Worm (Caenorhabditis elegans) whole organism, L2 larva: ENCODE results near the gene F44E2.8.
A peak's percentile ranks its signal among the peaks of the same experiment; 100 is the strongest.

Experiments
- C34F6.9 ChIP-seq: fragments of 150-350 bp; optimal IDR thresholded peaks from 2 replicates; lab custom pipeline; 2014; ENCODE audit warnings: missing biosample characterization, missing genetic modification characterization
- F13H6.1 ChIP-seq: sonication (generic microtip); optimal IDR thresholded peaks from 2 replicates; lab custom pipeline; 2016; ENCODE audit warnings: missing genetic modification characterization, missing compliant biosample characterization
- R02D3.7 ChIP-seq: fragments of 150-350 bp; optimal IDR thresholded peaks from 2 replicates; lab custom pipeline; 2014; ENCODE audit warnings: missing biosample characterization, missing genetic modification characterization
- Y55F3AM.14 ChIP-seq: fragments of 200-800 bp; sonication (Bioruptor generic); optimal IDR thresholded peaks from 2 replicates; lab custom pipeline; 2018; ENCODE audit warnings: mild to moderate bottlenecking, missing genetic modification characterization, missing compliant biosample characterization
- ama-1 ChIP-seq: fragments of 150-350 bp; optimal IDR thresholded peaks from 2 replicates; lab custom pipeline; 2018; ENCODE audit warnings: inconsistent platforms
- ceh-82 ChIP-seq: fragments of 150-350 bp; optimal IDR thresholded peaks from 2 replicates; lab custom pipeline; 2014; ENCODE audit warnings: missing biosample characterization, missing genetic modification characterization
- crh-2 ChIP-seq: sonication (generic microtip); optimal IDR thresholded peaks from 2 replicates; lab custom pipeline; 2017; ENCODE audit warnings: missing biosample characterization, missing genetic modification characterization
- dmd-4 ChIP-seq: sonication (generic microtip); optimal IDR thresholded peaks from 2 replicates; lab custom pipeline; 2017; ENCODE audit warnings: missing biosample characterization, missing genetic modification characterization
- egl-27 ChIP-seq: sonication (generic microtip); optimal IDR thresholded peaks from 3 replicates; lab custom pipeline; 2017; ENCODE audit warnings: missing biosample characterization, missing genetic modification reagents, missing genetic modification characterization
- elt-1 ChIP-seq: fragments of 150-350 bp; optimal IDR thresholded peaks from 2 replicates; lab custom pipeline; 2014; ENCODE audit warnings: missing biosample characterization, missing genetic modification characterization
- fos-1 ChIP-seq: fragments of 150-350 bp; optimal IDR thresholded peaks from 2 replicates; lab custom pipeline; 2014; ENCODE audit warnings: missing biosample characterization, missing genetic modification characterization
- gmeb-1 ChIP-seq: fragments of 150-350 bp; optimal IDR thresholded peaks from 2 replicates; lab custom pipeline; 2014; ENCODE audit warnings: missing biosample characterization, missing genetic modification characterization
- lin-11 ChIP-seq: fragments of 150-350 bp; sonication (generic microtip); optimal IDR thresholded peaks from 2 replicates; lab custom pipeline; 2014; ENCODE audit warnings: missing biosample characterization, missing genetic modification characterization, inconsistent platforms, mixed read lengths
- lin-13 ChIP-seq: fragments of 150-350 bp; optimal IDR thresholded peaks from 2 replicates; lab custom pipeline; 2014; ENCODE audit warnings: missing biosample characterization, missing genetic modification reagents, missing genetic modification characterization
- lin-39 ChIP-seq: fragments of 150-350 bp; optimal IDR thresholded peaks from 2 replicates; lab custom pipeline; 2014; ENCODE audit warnings: missing biosample characterization, missing genetic modification reagents, missing genetic modification characterization
- lsy-2 ChIP-seq, 2 experiments: fragments of 150-350 bp in 1 of 2; sonication (generic microtip) in 1 of 2; optimal IDR thresholded peaks; 2 replicates each; lab custom pipeline; 2014 to 2017; ENCODE audit warnings: missing biosample characterization in 2 of 2, missing genetic modification characterization in 2 of 2
- mdl-1 ChIP-seq, 2 experiments: fragments of 150-350 bp in 1 of 2; sonication (generic microtip) in 1 of 2; optimal IDR thresholded peaks; 2 replicates each; lab custom pipeline; 2017; ENCODE audit warnings: missing biosample characterization in 2 of 2, missing genetic modification characterization in 2 of 2
- nhr-11 ChIP-seq: fragments of 150-350 bp; optimal IDR thresholded peaks from 2 replicates; lab custom pipeline; 2014; ENCODE audit warnings: missing biosample characterization, missing genetic modification characterization
- nhr-129 ChIP-seq: fragments of 150-350 bp; optimal IDR thresholded peaks from 2 replicates; lab custom pipeline; 2014; ENCODE audit warnings: missing biosample characterization, missing genetic modification characterization
- nhr-25 ChIP-seq: fragments of 150-350 bp; sonication (generic microtip); optimal IDR thresholded peaks from 3 replicates; lab custom pipeline; 2014; ENCODE audit warnings: missing biosample characterization, missing genetic modification characterization
- nhr-6 ChIP-seq: fragments of 150-350 bp; optimal IDR thresholded peaks from 2 replicates; lab custom pipeline; 2014; ENCODE audit warnings: missing biosample characterization, missing genetic modification characterization
- peb-1 ChIP-seq: fragments of 150-350 bp; optimal IDR thresholded peaks from 2 replicates; lab custom pipeline; 2014; ENCODE audit warnings: missing biosample characterization, missing genetic modification characterization
- sem-4 ChIP-seq: fragments of 150-350 bp; optimal IDR thresholded peaks from 2 replicates; lab custom pipeline; 2014; ENCODE audit warnings: missing biosample characterization, missing genetic modification reagents, missing genetic modification characterization
- sma-3 ChIP-seq: sonication (generic microtip); optimal IDR thresholded peaks from 2 replicates; lab custom pipeline; 2016; ENCODE audit warnings: missing genetic modification reagents, missing genetic modification characterization, missing compliant biosample characterization
- sma-9 ChIP-seq, 2 experiments: fragments of 150-350 bp in 1 of 2; sonication (generic microtip) in 1 of 2; optimal IDR thresholded peaks; 2 replicates each; lab custom pipeline; 2014 to 2016; ENCODE audit warnings: missing genetic modification characterization in 2 of 2, mild to moderate bottlenecking in 1 of 2, missing biosample characterization in 1 of 2, missing compliant biosample characterization in 1 of 2, missing genetic modification reagents in 1 of 2, moderate library complexity in 1 of 2
- unc-55 ChIP-seq: fragments of 150-350 bp; sonication (generic microtip); optimal IDR thresholded peaks from 3 replicates; lab custom pipeline; 2014; ENCODE audit warnings: missing biosample characterization, missing genetic modification reagents, missing genetic modification characterization
- unc-62 ChIP-seq: fragments of 150-350 bp; optimal IDR thresholded peaks from 2 replicates; lab custom pipeline; 2014; ENCODE audit warnings: missing biosample characterization, missing genetic modification reagents, missing genetic modification characterization
- ztf-1 ChIP-seq: fragments of 200-800 bp; sonication (Bioruptor generic); conservative IDR thresholded peaks from 2 replicates; pipeline ENCODE4 v1.3.6; 2022; ENCODE audit warnings: missing genetic modification characterization, missing compliant biosample characterization
- ztf-11 ChIP-seq: sonication (generic microtip); optimal IDR thresholded peaks from 2 replicates; lab custom pipeline; 2017; ENCODE audit warnings: missing biosample characterization, missing genetic modification characterization
- ztf-4 ChIP-seq: fragments of 150-350 bp; optimal IDR thresholded peaks from 2 replicates; lab custom pipeline; 2014; ENCODE audit warnings: missing biosample characterization, missing genetic modification characterization

Gene F44E2.8

ce11 chrIII:8818599-8818998, 31.1 kb downstream of the F44E2.8 start, which contains the start of gene pat-2:
Gene pat-2, plus strand, starts transcription at chrIII:8818899.
- TF ChIP-seq unc-62 (GFP tag; lab: Kevin White, UChicago) (no peak), Y55F3AM.14 (GFP tag; lab: Kevin White, UChicago) (no peak), mdl-1 (tag; optimal IDR thresholded peaks at IDR 0.05; lab: Kevin White, UChicago) (no peak), gmeb-1 (tag; lab: Kevin White, UChicago) (no peak), nhr-6 (tag; lab: Kevin White, UChicago) (no peak), ceh-82 (no peak)

DNA sequence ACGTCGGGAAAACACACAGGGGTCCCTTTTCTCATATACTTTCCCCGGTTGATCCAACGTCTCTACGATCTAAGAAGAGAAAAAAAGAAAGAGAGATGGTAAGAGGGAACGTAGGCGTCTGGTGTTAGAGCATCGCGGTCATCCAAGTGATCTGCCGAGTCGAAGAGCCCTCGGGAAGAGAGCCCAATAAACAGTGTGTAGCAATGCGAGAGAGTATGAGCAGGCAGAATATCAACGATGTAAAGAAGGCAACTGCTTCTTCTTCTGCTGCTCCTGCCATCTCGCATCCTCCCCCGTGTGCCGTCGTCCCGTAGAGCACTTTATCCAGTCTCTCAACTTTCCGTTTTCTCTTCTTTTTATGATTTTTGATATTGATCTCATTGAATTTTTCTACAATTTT, 34.0 kb downstream of the F44E2.8 start:
- TF ChIP-seq ama-1 (lab: Kevin White, UChicago), result no peak
- TF ChIP-seq lin-39 (tag; lab: Kevin White, UChicago), result no peak
- TF ChIP-seq F13H6.1 (tag; lab: Kevin White, UChicago), result peak; percentile 61
- peak; percentile 45 for TF ChIP-seq nhr-129 (tag; lab: Kevin White, UChicago)

ce11 chrIII:8811111-8811510, 38.6 kb downstream of the F44E2.8 start:
- TF ChIP-seq sem-4 (tag; lab: Kevin White, UChicago) (peak; percentile 56), ztf-1 (GFP tag; lab: Robert Waterston, UW) (no peak)
- TF ChIP-seq, all 48 proteins: peak for 1

ce11 chrIII:8809245-8809971, 40.3 kb downstream of the F44E2.8 start, which contains the start of gene prx-19:
Gene prx-19, minus strand, starts transcription at chrIII:8809295.
- TF ChIP-seq ama-1 (lab: Kevin White, UChicago), result peak; percentile 7
- peak; percentile 1 for TF ChIP-seq nhr-25 (tag; lab: Kevin White, UChicago)
- no peak for TF ChIP-seq elt-1 (tag; lab: Kevin White, UChicago)
- TF ChIP-seq ztf-4 (tag; lab: Kevin White, UChicago), result no peak
- peak; percentile 79 for TF ChIP-seq unc-55 (GFP tag; lab: Kevin White, UChicago)
- TF ChIP-seq sma-3, result peak; percentile 19
- peak; percentile 39 for TF ChIP-seq sma-9 (GFP tag; optimal IDR thresholded peaks at IDR 0.05; lab: Kevin White, UChicago)
- no peak for TF ChIP-seq sma-9 (tag; optimal IDR thresholded peaks at IDR 0.05; lab: Kevin White, UChicago)
- TF ChIP-seq gmeb-1 (tag; lab: Kevin White, UChicago), result peak; percentile 92
- peak; percentile 43 for TF ChIP-seq F13H6.1 (tag; lab: Kevin White, UChicago)
- TF ChIP-seq C34F6.9 (tag; lab: Kevin White, UChicago), result peak; percentile 62
- TF ChIP-seq peb-1 (tag; lab: Kevin White, UChicago), result no peak
- TF ChIP-seq nhr-129 (tag; lab: Kevin White, UChicago), result peak; percentile 73
- peak; percentile 15 for TF ChIP-seq lin-13 (GFP tag; lab: Kevin White, UChicago)
- peak; percentile 30 for TF ChIP-seq crh-2 (tag; lab: Kevin White, UChicago)
- peak in 1 of 2 experiments; percentile 66 for TF ChIP-seq lsy-2 (tag; optimal IDR thresholded peaks at IDR 0.05; lab: Kevin White, UChicago)

DNA sequence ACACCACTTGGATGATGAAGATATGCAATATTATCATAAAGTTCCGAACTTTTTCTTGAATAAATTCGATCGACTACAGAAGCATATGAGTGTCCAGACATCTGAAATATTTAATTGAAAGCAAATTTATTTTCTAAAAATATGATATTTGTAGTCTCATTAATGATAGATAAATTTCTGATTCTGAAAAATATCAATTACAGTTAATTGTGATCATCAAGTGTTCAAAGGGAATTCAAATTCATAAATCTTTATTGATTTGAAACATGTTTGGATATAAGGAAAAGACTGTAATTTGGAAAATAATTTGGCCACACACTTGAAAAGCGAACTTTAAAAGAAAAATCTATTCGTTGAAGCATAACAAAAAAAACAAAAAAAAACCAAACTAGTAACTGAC, 42.4 kb downstream of the F44E2.8 start, which contains the start of gene F54F2.7:
F54F2.7 (minus strand) TSS at position 101 of the 400 bp plus-strand sequence.
- no peak for TF ChIP-seq ama-1 (lab: Kevin White, UChicago)
- TF ChIP-seq egl-27 (tag; lab: Kevin White, UChicago), result no peak
- no peak for TF ChIP-seq fos-1 (tag; lab: Kevin White, UChicago)
- no peak for TF ChIP-seq nhr-11 (tag; lab: Kevin White, UChicago)
- no peak for TF ChIP-seq unc-62 (GFP tag; lab: Kevin White, UChicago)
- no peak for TF ChIP-seq ztf-11 (tag; lab: Kevin White, UChicago)
- TF ChIP-seq dmd-4 (tag; lab: Kevin White, UChicago), result no peak
- TF ChIP-seq R02D3.7 (tag; lab: Kevin White, UChicago), result no peak
- no peak for TF ChIP-seq lsy-2 (tag; optimal IDR thresholded peaks at IDR 0.05; lab: Kevin White, UChicago)
- no peak for TF ChIP-seq peb-1 (tag; lab: Kevin White, UChicago)
- no peak for TF ChIP-seq lin-11 (tag; lab: Kevin White, UChicago)
